Worm (Caenorhabditis elegans) whole organism, late embryonic: Measurements from ENCODE around the gene flp-27.

Experiments
- T23F11.4 ChIP-seq: fragments of 200-800 bp; sonication (Bioruptor generic); optimal IDR thresholded peaks from 2 replicates; lab custom pipeline; 2018; ENCODE audit warnings: mild to moderate bottlenecking, missing genetic modification characterization, missing compliant biosample characterization
- elt-4 ChIP-seq: sonication (generic microtip); optimal IDR thresholded peaks from 2 replicates; lab custom pipeline; 2016; ENCODE audit warnings: missing genetic modification characterization, missing compliant biosample characterization
- npax-4 ChIP-seq: sonication (generic microtip); optimal IDR thresholded peaks from 2 replicates; lab custom pipeline; 2016; ENCODE audit warnings: missing genetic modification characterization, missing compliant biosample characterization
- rnt-1 ChIP-seq: sonication (generic microtip); optimal IDR thresholded peaks from 2 replicates; lab custom pipeline; 2016; ENCODE audit warnings: missing genetic modification characterization, missing compliant biosample characterization

DNA sequence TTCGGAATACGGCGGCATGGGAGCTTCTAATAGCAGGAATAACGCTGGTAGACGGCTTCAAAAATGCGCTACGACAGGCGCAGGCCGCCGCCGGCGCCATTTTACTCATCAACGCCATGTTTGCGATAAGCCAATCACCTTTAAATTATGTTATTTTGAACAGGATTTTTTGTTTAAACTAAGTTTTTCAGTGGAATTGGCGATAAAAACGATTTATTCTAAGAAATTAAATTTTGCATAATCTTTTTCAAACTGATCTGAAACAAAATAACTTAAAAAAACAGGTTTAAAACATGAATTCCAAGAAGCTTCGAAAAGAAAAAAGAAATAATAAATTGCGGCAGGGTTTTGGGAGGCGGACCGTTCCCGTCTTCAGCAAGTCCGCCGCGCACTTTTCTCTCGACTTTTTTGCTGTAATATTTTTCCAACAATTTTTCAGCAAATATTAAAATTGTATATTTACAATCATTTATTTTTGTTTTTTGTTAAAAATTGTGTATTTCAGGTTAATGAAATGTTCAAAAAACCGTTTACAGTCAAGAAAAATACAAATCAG lies 10.5 kb downstream of the flp-27 start, which contains the start of the genes ndub-5 and eif-2D:
- TF ChIP-seq rnt-1 (tag; lab: Kevin White, UChicago) (no peak), npax-4 (tag; lab: Kevin White, UChicago) (no peak), T23F11.4 (no peak), elt-4 (tag; lab: Kevin White, UChicago) (no peak)
